Fruit fly (Drosophila melanogaster) whole organism: ENCODE data around the gene Sur.

Experiments
- pan ChIP-seq: fragments of >200 bp; optimal IDR thresholded peaks from 2 replicates; lab custom pipeline; 2017
- usp ChIP-seq: fragments of >200 bp; optimal IDR thresholded peaks from 2 replicates; lab custom pipeline; 2017; ENCODE audit warnings: missing biosample characterization, missing genetic modification characterization, mixed read lengths

DNA sequence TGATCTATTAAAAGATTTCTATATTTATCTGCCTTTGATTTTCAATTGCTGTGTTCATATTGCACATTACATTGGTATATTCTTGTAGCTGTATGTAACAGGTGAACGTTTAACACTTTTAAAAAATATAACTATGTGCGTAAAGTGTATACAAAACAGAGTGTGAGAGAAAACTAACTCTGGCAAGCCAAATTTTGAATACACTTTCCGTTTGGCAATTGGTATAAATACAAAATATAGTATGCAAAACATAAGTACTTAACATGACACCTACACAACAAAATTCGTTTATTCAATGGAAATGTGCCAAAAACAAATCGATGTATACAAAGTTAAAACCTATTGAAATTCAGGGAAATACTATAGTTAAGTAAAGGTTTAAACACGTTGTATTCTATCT, 33.9 kb upstream of the Sur start:
- TF ChIP-seq usp (GFP tag; lab: Kevin White, UChicago) (no peak), pan (lab: Kevin White, UChicago) (no peak)
